Worm (Caenorhabditis elegans): ENCODE measurements around the gene ucr-2.2.

ce11 chrX:15158699-15159312, 14.9 kb upstream of the ucr-2.2 start, which contains the start of gene C11G10.1:
- no peak for TF ChIP-seq sox-4 (tag; optimal IDR thresholded peaks at IDR 0.05)
- no peak for TF ChIP-seq dve-1 (tag; optimal IDR thresholded peaks at IDR 0.05)
- TF ChIP-seq unc-86 (tag; optimal IDR thresholded peaks at IDR 0.05) = no peak
- no peak for TF ChIP-seq madf-2 (tag; optimal IDR thresholded peaks at IDR 0.05)
- no peak for TF ChIP-seq nhr-11 (tag; optimal IDR thresholded peaks at IDR 0.05)
- no peak for TF ChIP-seq Y22D7AL.16 (tag; optimal IDR thresholded peaks at IDR 0.05)
- TF ChIP-seq ama-1 (optimal IDR thresholded peaks at IDR 0.05) = no peak
- TF ChIP-seq unc-55 (GFP tag; optimal IDR thresholded peaks at IDR 0.05) = no peak
- no peak for TF ChIP-seq unc-3 (GFP tag; conservative IDR thresholded peaks at IDR 0.05)
- TF ChIP-seq unc-3 (tag; optimal IDR thresholded peaks at IDR 0.05) = no peak
- no peak for TF ChIP-seq pqm-1 (tag; optimal IDR thresholded peaks at IDR 0.05)

Data from whole organism, late embryonic.